Worm (Caenorhabditis elegans) whole organism, young adult: ENCODE results near the gene E03H12.7.

Experiments used
- F10E7.11 ChIP-seq: sonication (generic microtip); optimal IDR thresholded peaks from 2 replicates; lab custom pipeline; 2017; ENCODE audit warnings: mild to moderate bottlenecking, missing genetic modification characterization, moderate library complexity, missing compliant biosample characterization
- T07F8.4 ChIP-seq: sonication (generic microtip); optimal IDR thresholded peaks from 2 replicates; lab custom pipeline; 2016; ENCODE audit warnings: mild to moderate bottlenecking, missing genetic modification characterization, moderate library complexity, missing compliant biosample characterization
- ceh-100 ChIP-seq: fragments of 200-800 bp; sonication (Bioruptor generic); IDR thresholded peaks from 2 replicates; pipeline ENCODE4 v1.3.6; 2022; ENCODE audit warnings: missing genetic modification reagents, missing genetic modification characterization, missing compliant biosample characterization
- nhr-179 ChIP-seq: sonication (generic microtip); optimal IDR thresholded peaks from 2 replicates; lab custom pipeline; 2016; ENCODE audit warnings: mild to moderate bottlenecking, missing genetic modification characterization, missing compliant biosample characterization
- nhr-80 ChIP-seq: sonication (generic microtip); optimal IDR thresholded peaks from 2 replicates; lab custom pipeline; 2016; ENCODE audit warnings: missing genetic modification characterization, missing compliant biosample characterization
- sdz-38 ChIP-seq: sonication (generic microtip); optimal IDR thresholded peaks from 2 replicates; lab custom pipeline; 2016; ENCODE audit warnings: missing genotype, missing genetic modification characterization, missing compliant biosample characterization
- zim-3 ChIP-seq: sonication (generic microtip); optimal IDR thresholded peaks from 2 replicates; lab custom pipeline; 2017; ENCODE audit warnings: mild to moderate bottlenecking, missing genetic modification characterization, moderate library complexity, missing compliant biosample characterization
- ztf-22 ChIP-seq: fragments of 200-800 bp; sonication (Bioruptor generic); optimal IDR thresholded peaks from 2 replicates; lab custom pipeline; 2018; ENCODE audit warnings: mild to moderate bottlenecking, missing genetic modification characterization, moderate library complexity, missing compliant biosample characterization

DNA sequence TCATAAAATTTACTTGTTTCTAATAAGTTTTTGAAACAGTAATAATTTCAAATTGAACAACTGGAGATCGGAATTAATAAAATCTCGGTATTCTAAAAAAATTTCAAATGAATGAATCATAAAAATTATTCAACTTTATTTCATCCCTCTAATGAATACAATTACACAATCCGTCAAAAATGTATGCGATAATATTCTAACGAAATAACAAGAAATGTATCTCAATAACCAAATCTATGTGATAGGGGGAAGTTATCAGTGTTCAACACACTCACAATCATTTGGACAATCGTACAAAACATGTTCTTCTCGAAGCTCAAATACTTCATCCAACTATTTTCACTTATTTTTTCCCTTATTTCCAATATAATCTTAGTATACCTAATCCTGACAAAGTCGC lies 46.8 kb downstream of the E03H12.7 start, which contains the start of gene Y9C9A.5:
- TF ChIP-seq F10E7.11 (tag; lab: Kevin White, UChicago) (no peak), sdz-38 (tag; lab: Kevin White, UChicago) (no peak), T07F8.4 (tag; lab: Kevin White, UChicago) (no peak), zim-3 (tag; lab: Kevin White, UChicago) (no peak), ceh-100 (GFP tag; lab: Robert Waterston, UW) (no peak), ztf-22 (GFP tag; lab: Kevin White, UChicago) (no peak), nhr-80 (tag; lab: Kevin White, UChicago) (no peak), nhr-179 (no peak)
